Fruit fly (Drosophila melanogaster) whole organism, wandering third instar larva: ENCODE data around the gene smid.

Experiments used
- Abd-B ChIP-seq: fragments of >200 bp; optimal IDR thresholded peaks from 2 replicates; lab custom pipeline; 2017; ENCODE audit warnings: missing biosample characterization, missing genetic modification characterization
- Hr83 ChIP-seq: fragments of 200-300 bp; sonication (Bioruptor generic); optimal IDR thresholded peaks from 2 replicates; lab custom pipeline; 2016; ENCODE audit warnings: missing biosample characterization, mild to moderate bottlenecking, missing genetic modification characterization, moderate library complexity; ENCODE audit not compliant: poor library complexity, severe bottlenecking
- Mio ChIP-seq: sonication (Bioruptor generic); optimal IDR thresholded peaks from 2 replicates; lab custom pipeline; 2016; ENCODE audit warnings: missing biosample characterization, missing genetic modification characterization
- N ChIP-seq: fragments of >200 bp; optimal IDR thresholded peaks from 2 replicates; lab custom pipeline; 2018; ENCODE audit warnings: missing biosample characterization, missing external identifiers, missing genetic modification characterization
- br ChIP-seq: fragments of 200-800 bp; sonication (Bioruptor generic); optimal IDR thresholded peaks from 2 replicates; lab custom pipeline; 2016; ENCODE audit warnings: missing biosample characterization, missing genetic modification characterization
- lola ChIP-seq: fragments of >200 bp; optimal IDR thresholded peaks from 2 replicates; lab custom pipeline; 2017; ENCODE audit warnings: missing biosample characterization, missing genetic modification characterization
- psq ChIP-seq: fragments of 200-800 bp; sonication (Bioruptor generic); optimal IDR thresholded peaks from 3 replicates; lab custom pipeline; 2017; ENCODE audit warnings: missing biosample characterization, mild to moderate bottlenecking, missing genetic modification characterization, moderate library complexity

DNA sequence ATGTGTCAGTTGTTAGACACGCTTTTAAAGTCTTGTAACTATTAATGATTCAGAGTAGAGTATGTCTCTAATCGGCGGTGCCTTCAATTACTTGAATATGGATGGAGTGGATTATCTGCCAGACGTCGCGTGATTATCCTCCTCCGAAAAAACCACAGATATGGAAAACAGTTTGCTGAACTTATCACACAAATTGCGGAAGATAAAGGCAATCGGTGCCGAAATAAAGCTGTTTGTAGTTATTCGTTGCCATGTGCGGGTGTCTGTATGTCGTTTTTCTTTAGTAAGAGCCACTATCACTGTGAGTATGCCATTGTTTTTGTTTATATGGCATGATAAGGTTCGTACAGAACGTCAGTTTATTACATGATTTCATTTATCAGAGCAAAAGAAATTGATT is 37.4 kb upstream of the smid start:
- TF ChIP-seq Hr83 (GFP tag; lab: Kevin White, UChicago) (no peak), br (GFP tag; lab: Kevin White, UChicago) (no peak), Abd-B (GFP tag; lab: Kevin White, UChicago) (no peak), Mio (GFP tag; lab: Kevin White, UChicago) (no peak), lola (GFP tag; lab: Kevin White, UChicago) (no peak), N (GFP tag; lab: Kevin White, UChicago) (no peak), psq (no peak)
